Worm (Caenorhabditis elegans) whole organism, young adult: ENCODE results near the gene ttr-51.
A peak's percentile ranks its signal among the peaks of the same experiment; 100 is the strongest.

Experiments used
- B0336.3 ChIP-seq: fragments of 200-800 bp; sonication (Bioruptor generic); IDR thresholded peaks from 2 replicates; pipeline ENCODE4 v1.3.6; 2022; ENCODE audit warnings: missing genetic modification characterization, missing compliant biosample characterization
- F22D6.2 ChIP-seq: sonication (generic microtip); optimal IDR thresholded peaks from 2 replicates; lab custom pipeline; 2016; ENCODE audit warnings: mild to moderate bottlenecking, missing genetic modification characterization, missing compliant biosample characterization
- F49E8.2 ChIP-seq: sonication (generic microtip); optimal IDR thresholded peaks from 3 replicates; lab custom pipeline; 2017; ENCODE audit warnings: missing genetic modification characterization, mild to moderate bottlenecking, missing compliant biosample characterization, antibody characterized with exemption, moderate library complexity; ENCODE audit not compliant: insufficient read depth
- F57C9.4 ChIP-seq: sonication (generic microtip); optimal IDR thresholded peaks from 2 replicates; lab custom pipeline; 2017; ENCODE audit warnings: mild to moderate bottlenecking, missing genetic modification characterization, missing compliant biosample characterization
- K12H6.12 ChIP-seq: fragments of 200-800 bp; sonication (Bioruptor generic); optimal IDR thresholded peaks from 2 replicates; lab custom pipeline; 2018; ENCODE audit warnings: mild to moderate bottlenecking, missing genetic modification characterization, missing compliant biosample characterization
- T26A5.8 ChIP-seq: sonication (generic microtip); optimal IDR thresholded peaks from 2 replicates; lab custom pipeline; 2016; ENCODE audit warnings: missing genetic modification characterization, missing compliant biosample characterization
- ZK185.1 ChIP-seq: sonication (generic microtip); optimal IDR thresholded peaks from 2 replicates; lab custom pipeline; 2016; ENCODE audit warnings: mild to moderate bottlenecking, missing genetic modification characterization, missing compliant biosample characterization; ENCODE audit not compliant: poor library complexity, severe bottlenecking
- akir-1 ChIP-seq: fragments of 200-800 bp; sonication (Bioruptor generic); optimal IDR thresholded peaks from 2 replicates; lab custom pipeline; 2018; ENCODE audit warnings: mild to moderate bottlenecking, missing genetic modification characterization, moderate library complexity, missing compliant biosample characterization
- atf-7 ChIP-seq: sonication (generic microtip); optimal IDR thresholded peaks from 2 replicates; lab custom pipeline; 2017; ENCODE audit warnings: mild to moderate bottlenecking, missing genetic modification characterization, missing compliant biosample characterization
- attf-5 ChIP-seq: fragments of 200-800 bp; sonication (Bioruptor generic); optimal IDR thresholded peaks from 2 replicates; lab custom pipeline; 2018; ENCODE audit warnings: mild to moderate bottlenecking, missing genetic modification characterization, missing compliant biosample characterization
- bed-2 ChIP-seq: fragments of 200-800 bp; sonication (Bioruptor generic); IDR thresholded peaks from 2 replicates; pipeline ENCODE4 v1.3.6; 2022; ENCODE audit warnings: missing genetic modification reagents, missing genetic modification characterization, missing compliant biosample characterization
- cebp-1 ChIP-seq, 2 experiments: fragments of 200-800 bp in 1 of 2; sonication (Bioruptor generic) in 1 of 2; sonication (generic microtip) in 1 of 2; IDR thresholded peaks in 1 of 2; optimal IDR thresholded peaks in 1 of 2; 2 replicates each; pipeline versions ENCODE4 v1.3.6 to Lab custom; 2017 to 2022; ENCODE audit warnings: missing compliant biosample characterization in 2 of 2, missing genetic modification characterization in 2 of 2, mild to moderate bottlenecking in 1 of 2, missing genetic modification reagents in 1 of 2, moderate library complexity in 1 of 2
- cebp-2 ChIP-seq: fragments of 200-800 bp; sonication (Bioruptor generic); IDR thresholded peaks from 2 replicates; pipeline ENCODE4 v1.3.6; 2022; ENCODE audit warnings: missing genetic modification characterization, missing compliant biosample characterization
- ceh-100 ChIP-seq: fragments of 200-800 bp; sonication (Bioruptor generic); IDR thresholded peaks from 2 replicates; pipeline ENCODE4 v1.3.6; 2022; ENCODE audit warnings: missing genetic modification reagents, missing genetic modification characterization, missing compliant biosample characterization
- die-1 ChIP-seq: sonication (generic microtip); optimal IDR thresholded peaks from 2 replicates; lab custom pipeline; 2016; ENCODE audit warnings: missing genotype, mild to moderate bottlenecking, missing genetic modification characterization, missing compliant biosample characterization
- dpff-1 ChIP-seq: sonication (generic microtip); optimal IDR thresholded peaks from 2 replicates; lab custom pipeline; 2017; ENCODE audit warnings: mild to moderate bottlenecking, missing genetic modification characterization, missing compliant biosample characterization
- egl-44 ChIP-seq: fragments of 200-800 bp; sonication (Bioruptor generic); IDR thresholded peaks from 2 replicates; pipeline ENCODE4 v1.3.6; 2022; ENCODE audit warnings: missing genetic modification reagents, missing genetic modification characterization, missing compliant biosample characterization
- ets-4 ChIP-seq: fragments of 200-800 bp; sonication (Bioruptor generic); optimal IDR thresholded peaks from 2 replicates; lab custom pipeline; 2018; ENCODE audit warnings: mild to moderate bottlenecking, missing genetic modification characterization, missing compliant biosample characterization
- hlh-26 ChIP-seq: fragments of 200-800 bp; sonication (Bioruptor generic); conservative IDR thresholded peaks from 2 replicates; pipeline ENCODE4 v1.3.6; 2022; ENCODE audit warnings: missing genetic modification reagents, missing genetic modification characterization, missing compliant biosample characterization
- hmg-20 ChIP-seq: fragments of 200-800 bp; sonication (Bioruptor generic); IDR thresholded peaks from 2 replicates; pipeline ENCODE4 v1.3.6; 2022; ENCODE audit warnings: missing genetic modification reagents, missing genetic modification characterization, missing compliant biosample characterization
- hsf-1 ChIP-seq: fragments of 200-800 bp; sonication (Bioruptor generic); IDR thresholded peaks from 2 replicates; pipeline ENCODE4 v1.3.6; 2022; ENCODE audit warnings: missing genetic modification reagents, missing genetic modification characterization, missing compliant biosample characterization
- let-526 ChIP-seq: fragments of 200-800 bp; sonication (Bioruptor generic); IDR thresholded peaks from 2 replicates; pipeline ENCODE4 v1.3.6; 2022; ENCODE audit warnings: missing genetic modification reagents, missing genetic modification characterization, missing compliant biosample characterization
- let-607 ChIP-seq, 2 experiments: fragments of 200-800 bp in 1 of 2; sonication (Bioruptor generic) in 1 of 2; sonication (generic microtip) in 1 of 2; optimal IDR thresholded peaks; 2 replicates each; lab custom pipeline; 2016 to 2018; ENCODE audit warnings: mild to moderate bottlenecking in 2 of 2, missing compliant biosample characterization in 2 of 2, missing genetic modification characterization in 2 of 2, moderate library complexity in 2 of 2, missing genotype in 1 of 2
- lin-35 ChIP-seq, 3 experiments: fragments of 150-350 bp in 2 of 3; sonication (generic microtip) in 1 of 3; optimal IDR thresholded peaks; 2 replicates each; lab custom pipeline; 2014 to 2018; ENCODE audit warnings: missing biosample characterization in 3 of 3, missing genetic modification characterization in 3 of 3, missing genetic modification reagents in 3 of 3
- lsl-1 ChIP-seq: fragments of 200-800 bp; sonication (Bioruptor generic); optimal IDR thresholded peaks from 2 replicates; lab custom pipeline; 2018; ENCODE audit warnings: mild to moderate bottlenecking, missing genetic modification characterization, moderate library complexity, missing compliant biosample characterization
- madf-3 ChIP-seq: fragments of 200-800 bp; sonication (Bioruptor generic); IDR thresholded peaks from 2 replicates; pipeline ENCODE4 v1.3.6; 2022; ENCODE audit warnings: missing genetic modification reagents, missing genetic modification characterization, missing compliant biosample characterization
- mel-28 ChIP-seq: sonication (generic microtip); optimal IDR thresholded peaks from 2 replicates; lab custom pipeline; 2016; ENCODE audit warnings: borderline replicate concordance, mild to moderate bottlenecking, missing genetic modification characterization, missing compliant biosample characterization
- mxl-1 ChIP-seq: sonication (generic microtip); optimal IDR thresholded peaks from 2 replicates; lab custom pipeline; 2016; ENCODE audit warnings: missing genetic modification characterization, missing compliant biosample characterization
- nfyb-1 ChIP-seq: fragments of 200-800 bp; sonication (Bioruptor generic); IDR thresholded peaks from 2 replicates; pipeline ENCODE4 v1.3.6; 2022; ENCODE audit warnings: missing genetic modification reagents, missing genetic modification characterization, missing compliant biosample characterization
- nhr-120 ChIP-seq: fragments of 200-800 bp; sonication (Bioruptor generic); IDR thresholded peaks from 2 replicates; pipeline ENCODE4 v1.3.6; 2022; ENCODE audit warnings: missing genetic modification characterization, missing compliant biosample characterization
- rec-8 ChIP-seq, 2 experiments: sonication (generic microtip); optimal IDR thresholded peaks; 2 replicates each; lab custom pipeline; 2016; ENCODE audit warnings: mild to moderate bottlenecking in 2 of 2, missing genetic modification characterization in 2 of 2, missing genetic modification reagents in 2 of 2, missing genotype in 2 of 2, missing biosample characterization in 1 of 2, missing compliant biosample characterization in 1 of 2, moderate library complexity in 1 of 2
- rpc-1 ChIP-seq, 2 experiments: fragments of 150-350 bp in 1 of 2; sonication (generic microtip) in 1 of 2; optimal IDR thresholded peaks; 2 replicates each; lab custom pipeline; 2014 to 2018; ENCODE audit warnings: missing biosample characterization in 1 of 2, missing genetic modification characterization in 1 of 2, missing genetic modification reagents in 1 of 2, missing genotype in 1 of 2
- sdz-38 ChIP-seq: sonication (generic microtip); optimal IDR thresholded peaks from 2 replicates; lab custom pipeline; 2016; ENCODE audit warnings: missing genotype, missing genetic modification characterization, missing compliant biosample characterization
- sea-2 ChIP-seq: fragments of 200-800 bp; sonication (Bioruptor generic); IDR thresholded peaks from 2 replicates; pipeline ENCODE4 v1.3.6; 2022; ENCODE audit warnings: missing genetic modification characterization, missing compliant biosample characterization
- snpc-1.3 ChIP-seq: sonication (generic microtip); optimal IDR thresholded peaks from 2 replicates; lab custom pipeline; 2017; ENCODE audit warnings: missing genetic modification characterization, mild to moderate bottlenecking, missing compliant biosample characterization, antibody characterized with exemption, moderate library complexity, missing genotype, missing genetic modification reagents; ENCODE audit not compliant: insufficient read depth
- snpc-3.4 ChIP-seq: sonication (generic microtip); optimal IDR thresholded peaks from 2 replicates; lab custom pipeline; 2017; ENCODE audit warnings: missing genetic modification characterization, mild to moderate bottlenecking, missing compliant biosample characterization, antibody characterized with exemption, moderate library complexity, missing genotype, missing genetic modification reagents
- sptf-2 ChIP-seq: fragments of 200-800 bp; sonication (Bioruptor generic); optimal IDR thresholded peaks from 2 replicates; lab custom pipeline; 2018; ENCODE audit warnings: mild to moderate bottlenecking, missing genetic modification characterization, missing compliant biosample characterization
- tbp1 ChIP-seq: fragments of 200-800 bp; sonication (Bioruptor generic); optimal IDR thresholded peaks from 2 replicates; lab custom pipeline; 2018; ENCODE audit warnings: mild to moderate bottlenecking, missing genetic modification characterization, missing compliant biosample characterization
- tlf-1 ChIP-seq: fragments of 200-800 bp; sonication (Bioruptor generic); optimal IDR thresholded peaks from 2 replicates; lab custom pipeline; 2018; ENCODE audit warnings: mild to moderate bottlenecking, missing genetic modification characterization, missing compliant biosample characterization
- unc-62 ChIP-seq: fragments of 150-350 bp; optimal IDR thresholded peaks from 2 replicates; lab custom pipeline; 2014; ENCODE audit warnings: missing biosample characterization, missing genetic modification reagents, missing genetic modification characterization
- zfh-2 ChIP-seq: fragments of 200-800 bp; sonication (Bioruptor generic); conservative IDR thresholded peaks from 2 replicates; pipeline ENCODE4 v1.3.6; 2022; ENCODE audit warnings: missing genetic modification reagents, missing genetic modification characterization, missing compliant biosample characterization
- ztf-3 ChIP-seq: fragments of 200-800 bp; sonication (Bioruptor generic); optimal IDR thresholded peaks from 2 replicates; lab custom pipeline; 2018; ENCODE audit warnings: mild to moderate bottlenecking, missing genetic modification characterization, missing compliant biosample characterization

Gene ttr-51

DNA sequence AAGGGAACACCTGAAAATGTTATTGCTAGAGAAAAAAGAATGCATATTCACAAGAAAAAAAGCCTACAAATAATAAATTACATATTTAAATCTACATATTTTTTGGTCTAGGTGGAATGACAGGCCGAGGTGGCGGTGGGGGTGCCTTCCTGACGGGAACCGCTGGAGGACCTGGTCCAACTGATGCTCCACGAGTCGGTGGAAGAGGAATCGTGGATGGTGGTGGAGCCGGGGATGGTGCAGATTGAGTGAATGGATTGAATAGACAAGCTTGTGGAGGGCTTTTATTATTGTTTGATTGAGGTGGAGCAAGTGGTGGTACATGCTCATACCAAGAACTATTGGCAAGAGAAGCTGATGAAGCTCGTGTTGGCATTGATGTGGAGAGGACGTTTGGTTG, 9.7 kb upstream of the ttr-51 start:
- TF ChIP-seq sptf-2 (GFP tag; lab: Kevin White, UChicago) (no peak), let-526 (GFP tag; lab: Robert Waterston, UW) (no peak), hlh-26 (GFP tag; lab: Robert Waterston, UW) (no peak), die-1 (tag; lab: Kevin White, UChicago) (no peak), zfh-2 (peak; percentile 73), lin-35 (GFP tag; optimal IDR thresholded peaks at IDR 0.05; lab: Kevin White, UChicago) (no peak), B0336.3 (no peak), snpc-3.4 (tag; lab: Kevin White, UChicago) (no peak), mxl-1 (tag; lab: Kevin White, UChicago) (no peak), mel-28 (tag; lab: Kevin White, UChicago) (no peak), dpff-1 (tag; lab: Kevin White, UChicago) (no peak), cebp-2 (GFP tag; lab: Robert Waterston, UW) (0 out of 2 replicates have a peak, but pooled peaks have one; percentile 62), ets-4 (GFP tag; lab: Kevin White, UChicago) (no peak), bed-2 (GFP tag; lab: Robert Waterston, UW) (no peak)
- TF ChIP-seq, all 124 proteins: peak for 2

- TF ChIP-seq ets-4 (GFP tag; lab: Kevin White, UChicago) (no peak), nhr-120 (GFP tag; lab: Robert Waterston, UW) (no peak), sdz-38 (no peak), mel-28 (tag; lab: Kevin White, UChicago) (no peak), snpc-1.3 (no peak)
These were observed 6.8 kb upstream of the ttr-51 start, which contains the start of gene JC8.16 for ce11 chrIV:13258872-13259271. Gene JC8.16 (plus strand): TSS chrIV:13259172.

- no peak for TF ChIP-seq F57C9.4
- no peak for TF ChIP-seq ceh-100 (GFP tag; lab: Robert Waterston, UW)
- no peak for TF ChIP-seq K12H6.12 (tag; lab: Kevin White, UChicago)
- TF ChIP-seq F49E8.2 (tag; lab: Kevin White, UChicago): no peak
- TF ChIP-seq rec-8 (tag; optimal IDR thresholded peaks at IDR 0.05; lab: Kevin White, UChicago): no peak
- TF ChIP-seq T26A5.8: no peak
- TF ChIP-seq lsl-1: no peak
- no peak for TF ChIP-seq ztf-3 (GFP tag; lab: Kevin White, UChicago)
- TF ChIP-seq, all 124 proteins: peak for 0
These were observed 3.8 kb upstream of the ttr-51 start, which contains the start of gene bus-12 for ce11 chrIV:13255886-13256285. Gene bus-12 (plus strand): TSS chrIV:13256186.

ce11 chrIV:13253841-13254240, 1.7 kb upstream of the ttr-51 start, which contains the start of gene ttr-45:
Gene ttr-45 (plus strand): TSS chrIV:13254225.
- TF ChIP-seq attf-5 (GFP tag; lab: Kevin White, UChicago) (peak; percentile 43), atf-7 (tag; lab: Kevin White, UChicago) (peak; percentile 50), ets-4 (GFP tag; lab: Kevin White, UChicago) (peak; percentile 19), sptf-2 (GFP tag; lab: Kevin White, UChicago) (no peak), hmg-20 (GFP tag; lab: Robert Waterston, UW) (no peak), rpc-1 (optimal IDR thresholded peaks at IDR 0.05; lab: Kevin White, UChicago) (no peak), rpc-1 (tag; optimal IDR thresholded peaks at IDR 0.05; lab: Kevin White, UChicago) (no peak), egl-44 (no peak), snpc-1.3 (no peak), F22D6.2 (tag; lab: Kevin White, UChicago) (no peak), hsf-1 (GFP tag; lab: Robert Waterston, UW) (no peak), F57C9.4 (no peak), cebp-2 (GFP tag; lab: Robert Waterston, UW) (no peak), nfyb-1 (GFP tag; lab: Robert Waterston, UW) (no peak), sea-2 (GFP tag; lab: Robert Waterston, UW) (no peak), ZK185.1 (tag; lab: Kevin White, UChicago) (no peak), madf-3 (no peak), let-607 (tag; optimal IDR thresholded peaks at IDR 0.05; lab: Kevin White, UChicago) (peak; percentile 28 to 58), tlf-1 (peak; percentile 52), akir-1 (GFP tag; lab: Kevin White, UChicago) (no peak), cebp-1 (GFP tag; IDR thresholded peaks at IDR 0.05; lab: Robert Waterston, UW) (no peak), cebp-1 (tag; optimal IDR thresholded peaks at IDR 0.05; lab: Kevin White, UChicago) (peak; percentile 53), tbp1 (peak; percentile 27), unc-62 (peak; percentile 74)
